Worm (Caenorhabditis elegans): ENCODE data around the gene str-109.

str-109 gene

ce11 chrV:16194639-16195038 lies 32.6 kb upstream of the str-109 start, which contains the start of gene rabr-4:
Gene rabr-4, plus strand, starts transcription at chrV:16194939.
- TF ChIP-seq nhr-237 (tag; optimal IDR thresholded peaks at IDR 0.05) (no peak), flh-1 (GFP tag; optimal IDR thresholded peaks at IDR 0.05) (no peak), cnd-1 (tag; optimal IDR thresholded peaks at IDR 0.05) (no peak), ces-1 (GFP tag; optimal IDR thresholded peaks at IDR 0.05) (no peak), elt-3 (tag; optimal IDR thresholded peaks at IDR 0.05) (no peak), blmp-1 (tag; optimal IDR thresholded peaks at IDR 0.05) (no peak), lsy-2 (tag; optimal IDR thresholded peaks at IDR 0.05) (no peak), hlh-1 (tag; optimal IDR thresholded peaks at IDR 0.05) (no peak), sptf-1 (tag; optimal IDR thresholded peaks at IDR 0.05) (no peak), lin-13 (tag; optimal IDR thresholded peaks at IDR 0.05) (no peak), unc-62 (GFP tag; optimal IDR thresholded peaks at IDR 0.05) (no peak), sem-2 (GFP tag; optimal IDR thresholded peaks at IDR 0.05) (no peak)

- no peak for TF ChIP-seq snpc-4 (tag; optimal IDR thresholded peaks at IDR 0.05)
- TF ChIP-seq nhr-2 (tag; optimal IDR thresholded peaks at IDR 0.05), result no peak
- no peak for TF ChIP-seq nhr-12 (tag; optimal IDR thresholded peaks at IDR 0.05)
- no peak for TF ChIP-seq drap-1 (GFP tag; optimal IDR thresholded peaks at IDR 0.05)
- TF ChIP-seq M03D4.4 (tag; optimal IDR thresholded peaks at IDR 0.05), result no peak
- TF ChIP-seq ceh-83 (GFP tag; optimal IDR thresholded peaks at IDR 0.05), result no peak
- TF ChIP-seq hlh-1 (tag; optimal IDR thresholded peaks at IDR 0.05), result no peak
- TF ChIP-seq ztf-11 (tag; optimal IDR thresholded peaks at IDR 0.05), result no peak
- no peak for TF ChIP-seq unc-62 (GFP tag; optimal IDR thresholded peaks at IDR 0.05)
- TF ChIP-seq ceh-39 (tag; optimal IDR thresholded peaks at IDR 0.05), result no peak
Observed at ce11 chrV:16192114-16192513, 30.1 kb upstream of the str-109 start, which contains the start of gene srh-279. Gene srh-279, plus strand, starts transcription at chrV:16192414.

ce11 chrV:16190485-16190884 lies 28.5 kb upstream of the str-109 start, which contains the start of gene srh-281:
Gene srh-281, plus strand, starts transcription at chrV:16190785.
- no peak for TF ChIP-seq nhr-237 (tag; optimal IDR thresholded peaks at IDR 0.05)
- no peak for TF ChIP-seq nhr-76 (tag; optimal IDR thresholded peaks at IDR 0.05)
- TF ChIP-seq nhr-28 (tag; optimal IDR thresholded peaks at IDR 0.05), result no peak
- no peak for TF ChIP-seq sem-2 (GFP tag; optimal IDR thresholded peaks at IDR 0.05)
- no peak for TF ChIP-seq cnd-1 (tag; optimal IDR thresholded peaks at IDR 0.05)
- no peak for TF ChIP-seq ceh-43 (GFP tag; optimal IDR thresholded peaks at IDR 0.05)
- no peak for TF ChIP-seq ham-2 (GFP tag; optimal IDR thresholded peaks at IDR 0.05)
- TF ChIP-seq elt-3 (tag; optimal IDR thresholded peaks at IDR 0.05), result no peak
- no peak for TF ChIP-seq unc-39 (tag; optimal IDR thresholded peaks at IDR 0.05)
- TF ChIP-seq unc-120 (tag; optimal IDR thresholded peaks at IDR 0.05; ENCODE audit: poor library complexity, severe bottlenecking), result no peak
- no peak for TF ChIP-seq elt-1 (tag; optimal IDR thresholded peaks at IDR 0.05; ENCODE audit: borderline replicate concordance, insufficient read depth)
- TF ChIP-seq mls-2 (tag; optimal IDR thresholded peaks at IDR 0.05), result no peak
- no peak for TF ChIP-seq nhr-2 (tag; optimal IDR thresholded peaks at IDR 0.05)
- no peak for TF ChIP-seq zip-8 (tag; optimal IDR thresholded peaks at IDR 0.05)
- TF ChIP-seq ceh-83 (GFP tag; optimal IDR thresholded peaks at IDR 0.05), result no peak
- no peak for TF ChIP-seq drap-1 (GFP tag; optimal IDR thresholded peaks at IDR 0.05)
- no peak for TF ChIP-seq lsy-2 (tag; optimal IDR thresholded peaks at IDR 0.05)
- no peak for TF ChIP-seq mep-1 (tag; optimal IDR thresholded peaks at IDR 0.05)
- no peak for TF ChIP-seq ztf-11 (tag; optimal IDR thresholded peaks at IDR 0.05)
- no peak for TF ChIP-seq lin-13 (tag; optimal IDR thresholded peaks at IDR 0.05)

ce11 chrV:16183357-16183756 lies 21.3 kb upstream of the str-109 start, which contains the start of gene srz-14:
Gene srz-14, plus strand, starts transcription at chrV:16183657.
- TF ChIP-seq ceh-39 (tag; optimal IDR thresholded peaks at IDR 0.05), result no peak
- no peak for TF ChIP-seq M03D4.4 (tag; optimal IDR thresholded peaks at IDR 0.05)
- TF ChIP-seq ham-2 (GFP tag; optimal IDR thresholded peaks at IDR 0.05), result no peak
- TF ChIP-seq nhr-12 (tag; optimal IDR thresholded peaks at IDR 0.05), result no peak
- no peak for TF ChIP-seq flh-1 (GFP tag; optimal IDR thresholded peaks at IDR 0.05)
- TF ChIP-seq unc-39 (tag; optimal IDR thresholded peaks at IDR 0.05), result no peak
- TF ChIP-seq tbx-8 (GFP tag; optimal IDR thresholded peaks at IDR 0.05), result no peak
- no peak for TF ChIP-seq blmp-1 (tag; optimal IDR thresholded peaks at IDR 0.05)
- TF ChIP-seq mab-5 (tag; optimal IDR thresholded peaks at IDR 0.05), result no peak

ce11 chrV:16182918-16183317 lies 20.9 kb upstream of the str-109 start, which contains the start of gene srh-277:
Gene srh-277, plus strand, starts transcription at chrV:16183218.
- TF ChIP-seq lin-32 (GFP tag; optimal IDR thresholded peaks at IDR 0.05) (no peak), ham-2 (GFP tag; optimal IDR thresholded peaks at IDR 0.05) (no peak), unc-62 (GFP tag; optimal IDR thresholded peaks at IDR 0.05) (no peak), pha-4 (tag; optimal IDR thresholded peaks at IDR 0.05) (no peak), ceh-39 (tag; optimal IDR thresholded peaks at IDR 0.05) (no peak), ztf-11 (tag; optimal IDR thresholded peaks at IDR 0.05) (no peak), bed-3 (GFP tag; optimal IDR thresholded peaks at IDR 0.05) (no peak), drap-1 (GFP tag; optimal IDR thresholded peaks at IDR 0.05) (no peak), sptf-1 (tag; optimal IDR thresholded peaks at IDR 0.05) (no peak), mab-5 (tag; optimal IDR thresholded peaks at IDR 0.05) (no peak), sem-2 (GFP tag; optimal IDR thresholded peaks at IDR 0.05) (no peak), blmp-1 (tag; optimal IDR thresholded peaks at IDR 0.05) (no peak)
